Fruit fly (Drosophila melanogaster) whole organism, embryonic: Measurements from ENCODE around the gene CG14022.

Experiments
- Atf6 ChIP-seq: fragments of 200-800 bp; sonication (Bioruptor generic); IDR thresholded peaks from 2 replicates; pipeline ENCODE4 v1.3.6; 2022; ENCODE audit warnings: missing biosample characterization, missing genetic modification characterization
- B-H1 ChIP-seq: fragments of 200-800 bp; sonication (Bioruptor generic); IDR thresholded peaks from 3 replicates; pipeline ENCODE4 v1.3.6; 2022; ENCODE audit warnings: missing biosample characterization, missing genetic modification characterization
- C15 ChIP-seq: fragments of 200-800 bp; sonication (Bioruptor generic); IDR thresholded peaks from 3 replicates; pipeline ENCODE4 v1.3.6; 2022; ENCODE audit warnings: missing biosample characterization, missing genetic modification characterization
- CG10267 ChIP-seq: fragments of 200-800 bp; sonication (Bioruptor generic); optimal IDR thresholded peaks from 2 replicates; lab custom pipeline; 2018; ENCODE audit warnings: missing biosample characterization, mild to moderate bottlenecking, missing genetic modification characterization, moderate library complexity
- CG10565 ChIP-seq: fragments of 200-800 bp; sonication (Bioruptor generic); optimal IDR thresholded peaks from 3 replicates; lab custom pipeline; 2016; ENCODE audit warnings: missing biosample characterization, mild to moderate bottlenecking, missing genetic modification characterization
- CG13123 ChIP-seq: fragments of 200-800 bp; sonication (Bioruptor generic); optimal IDR thresholded peaks from 2 replicates; lab custom pipeline; 2016; ENCODE audit warnings: missing biosample characterization, missing genetic modification characterization
- CG14667 ChIP-seq: fragments of 200-800 bp; sonication (Bioruptor generic); IDR thresholded peaks from 2 replicates; pipeline ENCODE4 v1.3.6; 2022; ENCODE audit warnings: missing biosample characterization, missing genetic modification characterization
- CG16813 ChIP-seq: fragments of 200-800 bp; sonication (Bioruptor generic); IDR thresholded peaks from 3 replicates; pipeline ENCODE4 v1.3.6; 2022; ENCODE audit warnings: missing biosample characterization, missing genetic modification characterization; ENCODE audit not compliant: partially characterized antibody
- CG17328 ChIP-seq: fragments of 200-800 bp; sonication (Bioruptor generic); IDR thresholded peaks from 2 replicates; pipeline ENCODE4 v1.3.6; 2022; ENCODE audit warnings: missing biosample characterization, missing genetic modification characterization
- CG17612 ChIP-seq: fragments of 200-800 bp; sonication (Bioruptor generic); IDR thresholded peaks from 2 replicates; pipeline ENCODE4 v1.3.6; 2022; ENCODE audit warnings: missing biosample characterization, missing genetic modification characterization
- CG1832 ChIP-seq: fragments of 200-800 bp; sonication (Bioruptor generic); optimal IDR thresholded peaks from 2 replicates; lab custom pipeline; 2017; ENCODE audit warnings: missing biosample characterization, mild to moderate bottlenecking, missing genetic modification characterization, inconsistent platforms
- CG2120 ChIP-seq: fragments of 200-800 bp; sonication (Bioruptor generic); optimal IDR thresholded peaks from 3 replicates; lab custom pipeline; 2016; ENCODE audit warnings: missing biosample characterization, missing genetic modification characterization
- CG4424 ChIP-seq: fragments of 200-800 bp; sonication (Bioruptor generic); optimal IDR thresholded peaks from 3 replicates; lab custom pipeline; 2016; ENCODE audit warnings: missing biosample characterization, missing genetic modification characterization
- CG6683 ChIP-seq: fragments of 200-800 bp; sonication (Bioruptor generic); optimal IDR thresholded peaks from 2 replicates; lab custom pipeline; 2017; ENCODE audit warnings: missing biosample characterization, mild to moderate bottlenecking, missing genetic modification characterization, missing genetic modification reagents
- CG6813 ChIP-seq: fragments of 200-800 bp; sonication (Bioruptor generic); optimal IDR thresholded peaks from 2 replicates; lab custom pipeline; 2017; ENCODE audit warnings: missing biosample characterization, missing genetic modification characterization, mild to moderate bottlenecking, moderate library complexity, missing genetic modification reagents
- CG7556 ChIP-seq: fragments of 200-800 bp; sonication (Bioruptor generic); optimal IDR thresholded peaks from 2 replicates; lab custom pipeline; 2017; ENCODE audit warnings: missing biosample characterization, mild to moderate bottlenecking, missing genetic modification characterization
- CG7786 ChIP-seq: fragments of 200-800 bp; sonication (Bioruptor generic); optimal IDR thresholded peaks from 2 replicates; lab custom pipeline; 2016; ENCODE audit warnings: missing biosample characterization, missing genetic modification characterization
- CG7928 ChIP-seq: fragments of 200-800 bp; sonication (Bioruptor generic); optimal IDR thresholded peaks from 2 replicates; lab custom pipeline; 2017; ENCODE audit warnings: missing biosample characterization, mild to moderate bottlenecking, missing genetic modification characterization
- CG8359 ChIP-seq: fragments of 200-800 bp; sonication (Bioruptor generic); optimal IDR thresholded peaks from 2 replicates; lab custom pipeline; 2017; ENCODE audit warnings: missing biosample characterization, mild to moderate bottlenecking, missing genetic modification characterization, borderline replicate concordance
- CG9727 ChIP-seq: fragments of 200-800 bp; sonication (Bioruptor generic); optimal IDR thresholded peaks from 3 replicates; lab custom pipeline; 2017; ENCODE audit warnings: missing biosample characterization, mild to moderate bottlenecking, missing genetic modification characterization
- CrebB ChIP-seq: fragments of 200-800 bp; sonication (Bioruptor generic); optimal IDR thresholded peaks from 3 replicates; lab custom pipeline; 2018; ENCODE audit warnings: missing biosample characterization, mild to moderate bottlenecking, missing genetic modification characterization
- Dek ChIP-seq: fragments of 200-800 bp; sonication (Bioruptor generic); optimal IDR thresholded peaks from 3 replicates; lab custom pipeline; 2019; ENCODE audit warnings: missing biosample characterization, mild to moderate bottlenecking, missing genetic modification characterization, moderate library complexity
- Dp ChIP-seq: fragments of 200-800 bp; sonication (Bioruptor generic); optimal IDR thresholded peaks from 2 replicates; lab custom pipeline; 2018; ENCODE audit warnings: missing biosample characterization, mild to moderate bottlenecking, missing genetic modification characterization, moderate library complexity
- Gsc ChIP-seq: fragments of 200-800 bp; sonication (Bioruptor generic); IDR thresholded peaks from 2 replicates; pipeline ENCODE4 v1.3.6; 2022; ENCODE audit warnings: missing biosample characterization, missing genetic modification characterization
- Lim3 ChIP-seq: fragments of 200-800 bp; sonication (Bioruptor generic); IDR thresholded peaks from 2 replicates; pipeline ENCODE4 v1.3.6; 2022; ENCODE audit warnings: missing biosample characterization, missing genetic modification characterization
- MESR4 ChIP-seq: fragments of 200-800 bp; sonication (Bioruptor generic); optimal IDR thresholded peaks from 2 replicates; lab custom pipeline; 2018; ENCODE audit warnings: missing biosample characterization, mild to moderate bottlenecking, missing genetic modification characterization, moderate library complexity
- Meics ChIP-seq: fragments of 200-800 bp; sonication (Bioruptor generic); optimal IDR thresholded peaks from 2 replicates; lab custom pipeline; 2017; ENCODE audit warnings: missing biosample characterization, mild to moderate bottlenecking, missing genetic modification characterization
- Myb ChIP-seq: fragments of 200-800 bp; sonication (Bioruptor generic); optimal IDR thresholded peaks from 2 replicates; lab custom pipeline; 2016; ENCODE audit warnings: missing biosample characterization, missing genetic modification characterization
- Pdp1 ChIP-seq, 2 experiments: fragments of 200-800 bp; sonication (Bioruptor generic); optimal IDR thresholded peaks; 3 replicates each; lab custom pipeline; 2016; ENCODE audit warnings: missing biosample characterization in 2 of 2, missing genetic modification characterization in 2 of 2, mild to moderate bottlenecking in 1 of 2, moderate library complexity in 1 of 2
- Poxn ChIP-seq: fragments of 200-800 bp; sonication (Bioruptor generic); IDR thresholded peaks from 2 replicates; pipeline ENCODE4 v1.3.6; 2022; ENCODE audit warnings: missing biosample characterization, missing genetic modification characterization
- Ssrp ChIP-seq: fragments of 200-800 bp; sonication (Bioruptor generic); optimal IDR thresholded peaks from 2 replicates; lab custom pipeline; 2018; ENCODE audit warnings: missing biosample characterization, mild to moderate bottlenecking, missing genetic modification characterization, moderate library complexity
- Tbp ChIP-seq: fragments of >200 bp; optimal IDR thresholded peaks from 2 replicates; lab custom pipeline; 2018; ENCODE audit warnings: missing biosample characterization, missing genetic modification characterization
- Xbp1 ChIP-seq: fragments of 200-800 bp; sonication (Bioruptor generic); optimal IDR thresholded peaks from 3 replicates; lab custom pipeline; 2016; ENCODE audit warnings: missing biosample characterization, mild to moderate bottlenecking, missing genetic modification characterization
- YL-1 ChIP-seq: fragments of 200-800 bp; sonication (Bioruptor generic); optimal IDR thresholded peaks from 3 replicates; lab custom pipeline; 2017; ENCODE audit warnings: missing biosample characterization, mild to moderate bottlenecking, missing genetic modification characterization
- abd-A ChIP-seq: fragments of 200-800 bp; sonication (Bioruptor generic); optimal IDR thresholded peaks from 3 replicates; lab custom pipeline; 2019; ENCODE audit warnings: missing biosample characterization, mild to moderate bottlenecking, missing genetic modification characterization, moderate library complexity
- ara ChIP-seq: fragments of 200-800 bp; sonication (Bioruptor generic); IDR thresholded peaks from 2 replicates; pipeline ENCODE4 v1.3.6; 2022; ENCODE audit warnings: missing biosample characterization, missing genetic modification characterization
- ash1 ChIP-seq: fragments of 200-800 bp; sonication (Bioruptor generic); optimal IDR thresholded peaks from 2 replicates; lab custom pipeline; 2018; ENCODE audit warnings: missing biosample characterization, mild to moderate bottlenecking, missing genetic modification characterization
- crol ChIP-seq: fragments of 200-800 bp; sonication (Bioruptor generic); IDR thresholded peaks from 2 replicates; pipeline ENCODE4 v1.3.6; 2022; ENCODE audit warnings: missing biosample characterization, missing genetic modification characterization
- cwo ChIP-seq: fragments of 200-800 bp; sonication (Bioruptor generic); optimal IDR thresholded peaks from 3 replicates; lab custom pipeline; 2017; ENCODE audit warnings: missing biosample characterization, missing genetic modification characterization, mild to moderate bottlenecking, moderate library complexity, missing genetic modification reagents
- insv ChIP-seq, 2 experiments: fragments of 200-800 bp; sonication (Bioruptor generic); optimal IDR thresholded peaks; 3 replicates each; lab custom pipeline; 2016 to 2018; ENCODE audit warnings: missing biosample characterization in 2 of 2, missing genetic modification characterization in 2 of 2
- nau ChIP-seq: fragments of 200-800 bp; sonication (Bioruptor generic); optimal IDR thresholded peaks from 3 replicates; lab custom pipeline; 2017; ENCODE audit warnings: missing biosample characterization, mild to moderate bottlenecking, missing genetic modification characterization, missing genetic modification reagents
- odd ChIP-seq: fragments of 200-800 bp; sonication (Bioruptor generic); optimal IDR thresholded peaks from 2 replicates; lab custom pipeline; 2017; ENCODE audit warnings: missing biosample characterization, mild to moderate bottlenecking, missing genetic modification characterization
- org-1 ChIP-seq: fragments of 200-800 bp; sonication (Bioruptor generic); optimal IDR thresholded peaks from 2 replicates; lab custom pipeline; 2017; ENCODE audit warnings: missing biosample characterization, missing genetic modification characterization
- rib ChIP-seq: fragments of 200-800 bp; sonication (Bioruptor generic); IDR thresholded peaks from 2 replicates; pipeline ENCODE4 v1.3.6; 2022; ENCODE audit warnings: missing biosample characterization, missing genetic modification characterization
- slbo ChIP-seq: fragments of 200-800 bp; sonication (Bioruptor generic); IDR thresholded peaks from 2 replicates; pipeline ENCODE4 v1.3.6; 2022; ENCODE audit warnings: missing biosample characterization, missing genetic modification characterization
- sna ChIP-seq: fragments of 200-800 bp; sonication (Bioruptor generic); IDR thresholded peaks from 2 replicates; pipeline ENCODE4 v1.3.6; 2022; ENCODE audit warnings: missing biosample characterization, missing genetic modification characterization; ENCODE audit not compliant: partially characterized antibody
- sqz ChIP-seq: fragments of 200-800 bp; sonication (Bioruptor generic); optimal IDR thresholded peaks from 3 replicates; lab custom pipeline; 2018; ENCODE audit warnings: missing biosample characterization, mild to moderate bottlenecking, missing genetic modification characterization
- stwl ChIP-seq: fragments of 200-800 bp; sonication (Bioruptor generic); optimal IDR thresholded peaks from 3 replicates; lab custom pipeline; 2018; ENCODE audit warnings: missing biosample characterization, mild to moderate bottlenecking, missing genetic modification characterization, moderate library complexity
- trh ChIP-seq: fragments of 200-800 bp; sonication (Bioruptor generic); optimal IDR thresholded peaks from 2 replicates; lab custom pipeline; 2016; ENCODE audit warnings: missing biosample characterization, missing genetic modification characterization
- zen2 ChIP-seq: fragments of 200-800 bp; sonication (Bioruptor generic); IDR thresholded peaks from 3 replicates; pipeline ENCODE4 v1.3.6; 2022; ENCODE audit warnings: missing biosample characterization, missing genetic modification characterization; ENCODE audit not compliant: partially characterized antibody

The CG14022 gene

dm6 chr2L:5297289-5297960 lies 31.3 kb downstream of the CG14022 start (continued):
- TF ChIP-seq C15 (GFP tag; lab: Robert Waterston, UW) (no peak), sqz (GFP tag; lab: Kevin White, UChicago) (no peak), CrebB (tag; lab: Kevin White, UChicago) (no peak), MESR4 (GFP tag; lab: Kevin White, UChicago) (no peak), B-H1 (GFP tag; lab: Robert Waterston, UW) (no peak), org-1 (no peak), CG2120 (GFP tag; lab: Kevin White, UChicago) (no peak), CG6683 (GFP tag; lab: Kevin White, UChicago) (no peak), Dp (GFP tag; lab: Kevin White, UChicago) (no peak), ara (GFP tag; lab: Robert Waterston, UW) (no peak), Ssrp (tag; lab: Kevin White, UChicago) (peak; percentile 54), CG7556 (GFP tag; lab: Kevin White, UChicago) (peak; percentile 19), abd-A (tag; lab: Kevin White, UChicago) (no peak), rib (no peak), CG7928 (GFP tag; lab: Kevin White, UChicago) (no peak), CG14667 (no peak), Lim3 (GFP tag; lab: Robert Waterston, UW) (no peak), CG17612 (GFP tag; lab: Robert Waterston, UW) (no peak), Myb (GFP tag; lab: Kevin White, UChicago) (no peak), CG6813 (GFP tag; lab: Kevin White, UChicago) (no peak), Poxn (GFP tag; lab: Robert Waterston, UW) (no peak), CG16813 (GFP tag; lab: Robert Waterston, UW) (no peak), CG1832 (GFP tag; lab: Kevin White, UChicago) (no peak), Tbp (GFP tag; lab: Kevin White, UChicago) (no peak), cwo (no peak), CG17328 (GFP tag; lab: Robert Waterston, UW) (peak; percentile 57), Atf6 (GFP tag; lab: Robert Waterston, UW) (no peak), CG7786 (GFP tag; lab: Kevin White, UChicago) (peak; percentile 8), insv (GFP tag; optimal IDR thresholded peaks at IDR 0.05; lab: Kevin White, UChicago) (no peak), stwl (tag; lab: Kevin White, UChicago) (no peak), crol (GFP tag; lab: Robert Waterston, UW) (no peak), Pdp1 (GFP tag; optimal IDR thresholded peaks at IDR 0.05; lab: Kevin White, UChicago) (peak; percentile 17 to 81), trh (GFP tag; lab: Kevin White, UChicago) (no peak), nau (no peak), CG8359 (no peak), CG10267 (peak; percentile 33), Xbp1 (peak; percentile 25), slbo (no peak), CG4424 (GFP tag; lab: Kevin White, UChicago) (peak; percentile 46), zen2 (no peak), Dek (tag; lab: Kevin White, UChicago) (no peak), ash1 (GFP tag; lab: Kevin White, UChicago) (no peak), Meics (GFP tag; lab: Kevin White, UChicago) (no peak), sna (no peak), Gsc (GFP tag; lab: Robert Waterston, UW) (no peak), odd (GFP tag; lab: Kevin White, UChicago) (no peak), CG9727 (GFP tag; lab: Kevin White, UChicago) (no peak), YL-1 (GFP tag; lab: Kevin White, UChicago) (no peak), CG10565 (GFP tag; lab: Kevin White, UChicago) (no peak), CG13123 (GFP tag; lab: Kevin White, UChicago) (no peak)
